Worm (Caenorhabditis elegans) whole organism, L1 larva: ENCODE measurements around the gene T02G5.15.

Source experiments
- C16A3.4 ChIP-seq: fragments of 150-350 bp; optimal IDR thresholded peaks from 2 replicates; lab custom pipeline; 2014; ENCODE audit warnings: missing biosample characterization, missing genetic modification characterization
- F16B12.6 ChIP-seq: fragments of 150-350 bp; optimal IDR thresholded peaks from 2 replicates; lab custom pipeline; 2014; ENCODE audit warnings: missing biosample characterization, missing genetic modification characterization
- Y116A8C.19 ChIP-seq: sonication (generic microtip); optimal IDR thresholded peaks from 2 replicates; lab custom pipeline; 2016; ENCODE audit warnings: missing compliant biosample characterization, missing genetic modification characterization, borderline replicate concordance
- ama-1 ChIP-seq: fragments of 150-350 bp; optimal IDR thresholded peaks from 2 replicates; lab custom pipeline; 2014
- blmp-1 ChIP-seq: fragments of 150-350 bp; optimal IDR thresholded peaks from 2 replicates; lab custom pipeline; 2014; ENCODE audit warnings: missing biosample characterization, missing genetic modification characterization
- ceh-63 ChIP-seq: fragments of 200-800 bp; sonication (Bioruptor generic); optimal IDR thresholded peaks from 2 replicates; lab custom pipeline; 2018; ENCODE audit warnings: mild to moderate bottlenecking, missing genetic modification characterization, missing compliant biosample characterization
- ceh-88 ChIP-seq: fragments of 200-800 bp; sonication (Bioruptor generic); IDR thresholded peaks from 2 replicates; pipeline ENCODE4 v1.3.6; 2022; ENCODE audit warnings: missing genetic modification characterization, missing compliant biosample characterization
- dsc-1 ChIP-seq: sonication (generic microtip); optimal IDR thresholded peaks from 2 replicates; lab custom pipeline; 2016; ENCODE audit warnings: mild to moderate bottlenecking, missing genetic modification characterization, missing compliant biosample characterization
- efl-1 ChIP-seq, 4 experiments: fragments of 150-350 bp; optimal IDR thresholded peaks in 3 of 4; peaks in 1 of 4; 1 replicate in 1 of 4; 2 replicates in 3 of 4; lab custom pipeline; 2014; ENCODE audit warnings: missing biosample characterization in 2 of 4, missing genetic modification characterization in 2 of 4, missing genetic modification reagents in 2 of 4
- efl-3 ChIP-seq: fragments of 200-800 bp; sonication (Bioruptor generic); optimal IDR thresholded peaks from 2 replicates; lab custom pipeline; 2018; ENCODE audit warnings: mild to moderate bottlenecking, missing genetic modification characterization, missing compliant biosample characterization
- elt-2 ChIP-seq: sonication (generic microtip); optimal IDR thresholded peaks from 2 replicates; lab custom pipeline; 2016; ENCODE audit warnings: missing genetic modification characterization, mild to moderate bottlenecking, inconsistent platforms, missing compliant biosample characterization, missing genetic modification reagents
- fkh-4 ChIP-seq: sonication (generic microtip); optimal IDR thresholded peaks from 2 replicates; lab custom pipeline; 2016; ENCODE audit warnings: missing compliant biosample characterization, missing genetic modification characterization, borderline replicate concordance
- fos-1 ChIP-seq: fragments of 150-350 bp; optimal IDR thresholded peaks from 2 replicates; lab custom pipeline; 2014; ENCODE audit warnings: missing biosample characterization, missing genetic modification characterization
- hlh-17 ChIP-seq: fragments of 200-800 bp; sonication (Bioruptor generic); optimal IDR thresholded peaks from 2 replicates; lab custom pipeline; 2018; ENCODE audit warnings: missing genetic modification characterization, mild to moderate bottlenecking, missing compliant biosample characterization, moderate library complexity, borderline replicate concordance
- hlh-4 ChIP-seq: sonication (generic microtip); optimal IDR thresholded peaks from 2 replicates; lab custom pipeline; 2016; ENCODE audit warnings: mild to moderate bottlenecking, missing genetic modification characterization, missing compliant biosample characterization
- irx-1 ChIP-seq: sonication (generic microtip); optimal IDR thresholded peaks from 2 replicates; lab custom pipeline; 2016; ENCODE audit warnings: missing genetic modification characterization, missing compliant biosample characterization
- lin-35 ChIP-seq, 2 experiments: fragments of 150-350 bp; optimal IDR thresholded peaks; 2 replicates each; lab custom pipeline; 2014; ENCODE audit warnings: missing biosample characterization in 2 of 2, missing genetic modification characterization in 2 of 2, missing genetic modification reagents in 2 of 2
- lin-39 ChIP-seq: fragments of 150-350 bp; optimal IDR thresholded peaks from 2 replicates; lab custom pipeline; 2014; ENCODE audit warnings: missing biosample characterization, missing genetic modification reagents, missing genetic modification characterization
- lsy-2 ChIP-seq, 2 experiments: fragments of 150-350 bp; optimal IDR thresholded peaks; 2 replicates each; lab custom pipeline; 2014; ENCODE audit warnings: missing biosample characterization in 2 of 2, missing genetic modification characterization in 2 of 2
- nhr-12 ChIP-seq: sonication (generic microtip); optimal IDR thresholded peaks from 2 replicates; lab custom pipeline; 2017; ENCODE audit warnings: missing biosample characterization, missing genetic modification characterization
- nhr-28 ChIP-seq: fragments of 150-350 bp; optimal IDR thresholded peaks from 2 replicates; lab custom pipeline; 2014; ENCODE audit warnings: missing biosample characterization, missing genetic modification characterization
- nhr-71 ChIP-seq: sonication (generic microtip); optimal IDR thresholded peaks from 2 replicates; lab custom pipeline; 2016; ENCODE audit warnings: mild to moderate bottlenecking, missing genetic modification characterization, moderate library complexity, missing compliant biosample characterization
- nhr-85 ChIP-seq: sonication (generic microtip); peaks from one replicate; lab custom pipeline; 2016; ENCODE audit warnings: missing genetic modification characterization, inconsistent platforms, missing compliant biosample characterization
- nhr-90 ChIP-seq: sonication (generic microtip); optimal IDR thresholded peaks from 2 replicates; lab custom pipeline; 2016; ENCODE audit warnings: mild to moderate bottlenecking, missing genetic modification characterization, missing compliant biosample characterization; ENCODE audit not compliant: poor library complexity
- pax-3 ChIP-seq: fragments of 200-800 bp; sonication (Bioruptor generic); optimal IDR thresholded peaks from 2 replicates; lab custom pipeline; 2018; ENCODE audit warnings: mild to moderate bottlenecking, missing genetic modification characterization, moderate library complexity, missing compliant biosample characterization
- rnt-1 ChIP-seq: sonication (generic microtip); optimal IDR thresholded peaks from 2 replicates; lab custom pipeline; 2016; ENCODE audit warnings: mild to moderate bottlenecking, missing genetic modification characterization, moderate library complexity, missing compliant biosample characterization
- snu-23 ChIP-seq: sonication (generic microtip); optimal IDR thresholded peaks from 2 replicates; lab custom pipeline; 2016; ENCODE audit warnings: missing genetic modification characterization, missing compliant biosample characterization
- sup-37 ChIP-seq: fragments of 200-800 bp; sonication (Bioruptor generic); optimal IDR thresholded peaks from 2 replicates; lab custom pipeline; 2018; ENCODE audit warnings: mild to moderate bottlenecking, missing genetic modification characterization, missing compliant biosample characterization
- unc-30 ChIP-seq: sonication (generic microtip); optimal IDR thresholded peaks from 2 replicates; lab custom pipeline; 2017; ENCODE audit warnings: missing biosample characterization, missing genetic modification characterization
- unc-62 ChIP-seq: fragments of 150-350 bp; optimal IDR thresholded peaks from 2 replicates; lab custom pipeline; 2014; ENCODE audit warnings: missing biosample characterization, missing genetic modification reagents, missing genetic modification characterization
- unc-86 ChIP-seq: sonication (generic microtip); optimal IDR thresholded peaks from 2 replicates; lab custom pipeline; 2016; ENCODE audit warnings: missing genetic modification characterization, missing compliant biosample characterization
- xbp-1 ChIP-seq: sonication (generic microtip); optimal IDR thresholded peaks from 2 replicates; lab custom pipeline; 2016; ENCODE audit warnings: missing genetic modification characterization, missing compliant biosample characterization
- zip-4 ChIP-seq: fragments of 200-800 bp; sonication (Bioruptor generic); optimal IDR thresholded peaks from 2 replicates; lab custom pipeline; 2018; ENCODE audit warnings: mild to moderate bottlenecking, missing genetic modification characterization, moderate library complexity, missing compliant biosample characterization
- ztf-11 ChIP-seq, 2 experiments: sonication (generic microtip); optimal IDR thresholded peaks; 2 replicates each; lab custom pipeline; 2016 to 2017; ENCODE audit warnings: missing genetic modification characterization in 2 of 2, missing biosample characterization in 1 of 2, missing compliant biosample characterization in 1 of 2

T02G5.15 gene

ce11 chrII:7090852-7091251 lies 6.7 kb downstream of the T02G5.15 start:
- TF ChIP-seq hlh-17 (GFP tag; lab: Kevin White, UChicago): no peak
- TF ChIP-seq lsy-2 (tag; optimal IDR thresholded peaks at IDR 0.05; lab: Kevin White, UChicago): no peak
- TF ChIP-seq efl-1 (optimal IDR thresholded peaks at IDR 0.05; lab: Kevin White, UChicago): no peak
- TF ChIP-seq efl-1 (GFP tag; optimal IDR thresholded peaks at IDR 0.05 in 1 of 2; lab: Kevin White, UChicago): peak in 1 of 2 experiments; percentile 2

ce11 chrII:7093339-7093821 lies 9.3 kb downstream of the T02G5.15 start, which contains the start of gene T02G5.3:
TSS of gene T02G5.3 (plus strand) at chrII:7093389.
- TF ChIP-seq hlh-4 (tag; lab: Kevin White, UChicago) (no peak), ama-1 (lab: Kevin White, UChicago) (no peak), nhr-85 (tag; lab: Kevin White, UChicago) (peak; percentile 60), F16B12.6 (tag; lab: Kevin White, UChicago) (no peak), ztf-11 (tag; optimal IDR thresholded peaks at IDR 0.05; lab: Kevin White, UChicago) (no peak), efl-3 (GFP tag; lab: Kevin White, UChicago) (no peak), irx-1 (tag; lab: Kevin White, UChicago) (no peak), nhr-28 (tag; lab: Kevin White, UChicago) (no peak)

- no peak for TF ChIP-seq nhr-71 (tag; lab: Kevin White, UChicago)
- TF ChIP-seq efl-1 (optimal IDR thresholded peaks at IDR 0.05; lab: Kevin White, UChicago): no peak
- peak in 1 of 2 experiments; percentile 67 for TF ChIP-seq efl-1 (GFP tag; optimal IDR thresholded peaks at IDR 0.05 in 1 of 2; lab: Kevin White, UChicago)
These were observed 11.8 kb downstream of the T02G5.15 start for ce11 chrII:7095970-7096369.

- no peak for TF ChIP-seq lin-35 (GFP tag; optimal IDR thresholded peaks at IDR 0.05; lab: Kevin White, UChicago)
These were observed 14.5 kb downstream of the T02G5.15 start, which contains the start of gene mct-5 for ce11 chrII:7098578-7098977. TSS of gene mct-5 (minus strand) at chrII:7098593.

ce11 chrII:7099231-7099630 lies 15.1 kb downstream of the T02G5.15 start:
- TF ChIP-seq lin-39 (tag; lab: Kevin White, UChicago) (no peak), efl-1 (optimal IDR thresholded peaks at IDR 0.05; lab: Kevin White, UChicago) (no peak), efl-1 (GFP tag; optimal IDR thresholded peaks at IDR 0.05 in 1 of 2; lab: Kevin White, UChicago) (no peak), F16B12.6 (tag; lab: Kevin White, UChicago) (no peak), nhr-71 (tag; lab: Kevin White, UChicago) (peak; percentile 22), zip-4 (GFP tag; lab: Kevin White, UChicago) (no peak), nhr-90 (tag; lab: Kevin White, UChicago) (peak; percentile 0), fos-1 (no peak)

ce11 chrII:7100838-7101237 lies 16.7 kb downstream of the T02G5.15 start, which contains the start of gene mmaa-1:
TSS of gene mmaa-1 (minus strand) at chrII:7101165.
- no peak for TF ChIP-seq xbp-1 (tag; lab: Kevin White, UChicago)
- TF ChIP-seq nhr-71 (tag; lab: Kevin White, UChicago): peak; percentile 10
- TF ChIP-seq, all 84 proteins: peak for 1

ce11 chrII:7102288-7102687 lies 18.2 kb downstream of the T02G5.15 start:
- TF ChIP-seq nhr-71 (tag; lab: Kevin White, UChicago) (peak; percentile 21), snu-23 (GFP tag; lab: Kevin White, UChicago) (peak; percentile 22), Y116A8C.19 (no peak), blmp-1 (tag; lab: Kevin White, UChicago) (peak; percentile 17), unc-30 (tag; lab: Kevin White, UChicago) (no peak)

- TF ChIP-seq nhr-12 (tag; lab: Kevin White, UChicago) (no peak), pax-3 (tag; lab: Kevin White, UChicago) (no peak), sup-37 (GFP tag; lab: Kevin White, UChicago) (no peak), ceh-88 (GFP tag; lab: Robert Waterston, UW) (no peak), C16A3.4 (tag; lab: Kevin White, UChicago) (no peak), unc-86 (tag; lab: Kevin White, UChicago) (no peak), zip-4 (GFP tag; lab: Kevin White, UChicago) (no peak), unc-62 (GFP tag; lab: Kevin White, UChicago) (no peak), ceh-63 (GFP tag; lab: Kevin White, UChicago) (no peak), rnt-1 (tag; lab: Kevin White, UChicago) (no peak), dsc-1 (tag; lab: Kevin White, UChicago) (no peak), elt-2 (tag; lab: Kevin White, UChicago) (no peak), fkh-4 (no peak)
These were observed 19.0 kb downstream of the T02G5.15 start for ce11 chrII:7103111-7103510.
